Fruit fly (Drosophila melanogaster) whole organism, embryonic: Measurements from ENCODE around the gene CG13896.

Experiments
- Adf1 ChIP-seq: fragments of 200-800 bp; sonication (Bioruptor generic); IDR thresholded peaks from 2 replicates; pipeline ENCODE4 v1.3.6; 2022; ENCODE audit warnings: missing biosample characterization, missing genetic modification characterization
- Asciz ChIP-seq: fragments of 200-800 bp; sonication (Bioruptor generic); optimal IDR thresholded peaks from 2 replicates; lab custom pipeline; 2017; ENCODE audit warnings: missing biosample characterization, mild to moderate bottlenecking, missing genetic modification characterization, missing genetic modification reagents
- Atf3 ChIP-seq: fragments of 200-800 bp; sonication (Bioruptor generic); optimal IDR thresholded peaks from 3 replicates; lab custom pipeline; 2016; ENCODE audit warnings: missing biosample characterization, missing genetic modification characterization
- CG10267 ChIP-seq: fragments of 200-800 bp; sonication (Bioruptor generic); optimal IDR thresholded peaks from 2 replicates; lab custom pipeline; 2018; ENCODE audit warnings: missing biosample characterization, mild to moderate bottlenecking, missing genetic modification characterization, moderate library complexity
- CG12155 ChIP-seq: fragments of 200-800 bp; sonication (Bioruptor generic); optimal IDR thresholded peaks from 3 replicates; lab custom pipeline; 2016; ENCODE audit warnings: missing biosample characterization, missing genetic modification characterization
- CG1233 ChIP-seq: fragments of 200-800 bp; sonication (Bioruptor generic); optimal IDR thresholded peaks from 4 replicates; lab custom pipeline; 2018; ENCODE audit warnings: missing biosample characterization, mild to moderate bottlenecking, missing genetic modification characterization
- CG15601 ChIP-seq: fragments of 200-800 bp; sonication (Bioruptor generic); optimal IDR thresholded peaks from 3 replicates; lab custom pipeline; 2019; ENCODE audit warnings: missing biosample characterization, mild to moderate bottlenecking, missing genetic modification characterization, moderate library complexity
- CG17186 ChIP-seq: fragments of 200-800 bp; sonication (Bioruptor generic); optimal IDR thresholded peaks from 3 replicates; lab custom pipeline; 2017; ENCODE audit warnings: missing biosample characterization, missing genetic modification reagents, missing genetic modification characterization
- CG32772 ChIP-seq: fragments of 200-800 bp; sonication (Bioruptor generic); IDR thresholded peaks from 2 replicates; pipeline ENCODE4 v1.3.6; 2022; ENCODE audit warnings: missing biosample characterization, missing genetic modification characterization
- CG34376 ChIP-seq: fragments of 200-800 bp; sonication (Bioruptor generic); optimal IDR thresholded peaks from 2 replicates; lab custom pipeline; 2018; ENCODE audit warnings: missing biosample characterization, mild to moderate bottlenecking, missing genetic modification characterization
- CG4404 ChIP-seq: fragments of 200-800 bp; sonication (Bioruptor generic); IDR thresholded peaks from 2 replicates; pipeline ENCODE4 v1.3.6; 2022; ENCODE audit warnings: missing biosample characterization, missing genetic modification characterization
- CG6654 ChIP-seq: fragments of 200-800 bp; sonication (Bioruptor generic); optimal IDR thresholded peaks from 2 replicates; lab custom pipeline; 2017; ENCODE audit warnings: missing biosample characterization, mild to moderate bottlenecking, missing genetic modification characterization
- CG6683 ChIP-seq: fragments of 200-800 bp; sonication (Bioruptor generic); optimal IDR thresholded peaks from 2 replicates; lab custom pipeline; 2017; ENCODE audit warnings: missing biosample characterization, mild to moderate bottlenecking, missing genetic modification characterization, missing genetic modification reagents
- CG6689 ChIP-seq: fragments of 200-800 bp; sonication (Bioruptor generic); IDR thresholded peaks from 2 replicates; pipeline ENCODE4 v1.3.6; 2022; ENCODE audit warnings: missing biosample characterization, missing genetic modification characterization
- CG8290 ChIP-seq, 3 experiments: fragments of 200-800 bp; sonication (Bioruptor generic); optimal IDR thresholded peaks; 2 replicates each; lab custom pipeline; 2016 to 2019; ENCODE audit warnings: missing biosample characterization in 3 of 3, missing genetic modification characterization in 3 of 3, mild to moderate bottlenecking in 2 of 3, moderate library complexity in 1 of 3
- CG8924 ChIP-seq: fragments of 200-800 bp; optimal IDR thresholded peaks from 3 replicates; lab custom pipeline; 2019; ENCODE audit warnings: missing biosample characterization, mild to moderate bottlenecking, missing genetic modification characterization, moderate library complexity
- D ChIP-seq, 2 experiments: fragments of 200-800 bp in 1 of 2; fragments of >200 bp in 1 of 2; sonication (Bioruptor generic) in 1 of 2; optimal IDR thresholded peaks; 2 replicates in 1 of 2; 3 replicates in 1 of 2; lab custom pipeline; 2017; ENCODE audit warnings: mild to moderate bottlenecking in 1 of 2, missing biosample characterization in 1 of 2, missing genetic modification characterization in 1 of 2, missing genetic modification reagents in 1 of 2
- Elba2 ChIP-seq: fragments of 200-800 bp; sonication (Bioruptor generic); optimal IDR thresholded peaks from 3 replicates; lab custom pipeline; 2016; ENCODE audit warnings: missing biosample characterization, missing genetic modification characterization
- Hr39 ChIP-seq: fragments of >200 bp; optimal IDR thresholded peaks from 2 replicates; lab custom pipeline; 2017
- Meics ChIP-seq: fragments of 200-800 bp; sonication (Bioruptor generic); optimal IDR thresholded peaks from 2 replicates; lab custom pipeline; 2017; ENCODE audit warnings: missing biosample characterization, mild to moderate bottlenecking, missing genetic modification characterization
- Ptx1 ChIP-seq: fragments of 200-800 bp; sonication (Bioruptor generic); IDR thresholded peaks from 2 replicates; pipeline ENCODE4 v1.3.6; 2022; ENCODE audit warnings: missing biosample characterization, missing genetic modification characterization
- Taf1 ChIP-seq: fragments of 200-800 bp; sonication (Bioruptor generic); IDR thresholded peaks from 2 replicates; pipeline ENCODE4 v1.3.6; 2022; ENCODE audit warnings: missing biosample characterization, missing genetic modification characterization
- Usf ChIP-seq: fragments of 200-800 bp; sonication (Bioruptor generic); optimal IDR thresholded peaks from 2 replicates; lab custom pipeline; 2017; ENCODE audit warnings: missing genotype, missing biosample characterization, missing genetic modification characterization
- Xrp1 ChIP-seq: fragments of 200-800 bp; sonication (Bioruptor generic); IDR thresholded peaks from 2 replicates; pipeline ENCODE4 v1.3.6; 2022; ENCODE audit warnings: missing biosample characterization, missing genetic modification characterization
- aop ChIP-seq: fragments of 200-800 bp; sonication (Bioruptor generic); IDR thresholded peaks from 2 replicates; pipeline ENCODE4 v1.3.6; 2022; ENCODE audit warnings: missing biosample characterization, missing genetic modification characterization
- bigmax ChIP-seq: fragments of 200-800 bp; sonication (Bioruptor generic); optimal IDR thresholded peaks from 2 replicates; lab custom pipeline; 2018; ENCODE audit warnings: missing biosample characterization, mild to moderate bottlenecking, missing genetic modification characterization
- btn ChIP-seq: fragments of 200-800 bp; sonication (Bioruptor generic); optimal IDR thresholded peaks from 2 replicates; lab custom pipeline; 2016; ENCODE audit warnings: missing biosample characterization, missing genetic modification characterization
- da ChIP-seq: fragments of 200-800 bp; sonication (Bioruptor generic); optimal IDR thresholded peaks from 2 replicates; lab custom pipeline; 2016; ENCODE audit warnings: missing biosample characterization, missing genetic modification characterization
- dm ChIP-seq: fragments of 200-800 bp; sonication (Bioruptor generic); optimal IDR thresholded peaks from 3 replicates; lab custom pipeline; 2016; ENCODE audit warnings: missing biosample characterization, missing genetic modification characterization
- dmrt99B ChIP-seq: fragments of 200-800 bp; sonication (Bioruptor generic); optimal IDR thresholded peaks from 2 replicates; lab custom pipeline; 2018; ENCODE audit warnings: missing biosample characterization, mild to moderate bottlenecking, missing genetic modification characterization, moderate library complexity
- dpn ChIP-seq, 2 experiments: fragments of 200-800 bp; sonication (Bioruptor generic); optimal IDR thresholded peaks; 3 replicates each; lab custom pipeline; 2016; ENCODE audit warnings: missing biosample characterization in 2 of 2, missing genetic modification characterization in 2 of 2
- fu2 ChIP-seq: fragments of 200-800 bp; sonication (Bioruptor generic); optimal IDR thresholded peaks from 2 replicates; lab custom pipeline; 2016; ENCODE audit warnings: missing biosample characterization, missing genetic modification characterization
- gcm2 ChIP-seq: fragments of 200-800 bp; sonication (Bioruptor generic); optimal IDR thresholded peaks from 2 replicates; lab custom pipeline; 2016; ENCODE audit warnings: missing biosample characterization, missing genetic modification characterization
- grau ChIP-seq: fragments of 200-800 bp; optimal IDR thresholded peaks from 3 replicates; lab custom pipeline; 2019; ENCODE audit warnings: missing biosample characterization, mild to moderate bottlenecking, missing genetic modification characterization, moderate library complexity
- hb ChIP-seq: fragments of 200-800 bp; sonication (Bioruptor generic); IDR thresholded peaks from 3 replicates; pipeline ENCODE4 v1.3.6; 2022; ENCODE audit warnings: missing biosample characterization, missing genetic modification characterization; ENCODE audit not compliant: partially characterized antibody
- hkb ChIP-seq, 2 experiments: fragments of 200-800 bp in 1 of 2; fragments of >200 bp in 1 of 2; sonication (Bioruptor generic) in 1 of 2; IDR thresholded peaks in 1 of 2; optimal IDR thresholded peaks in 1 of 2; 2 replicates each; pipeline versions ENCODE4 v1.3.6 to Lab custom; 2017 to 2022; ENCODE audit warnings: missing biosample characterization in 1 of 2, missing genetic modification characterization in 1 of 2
- insv ChIP-seq, 2 experiments: fragments of 200-800 bp; sonication (Bioruptor generic); optimal IDR thresholded peaks; 3 replicates each; lab custom pipeline; 2016 to 2018; ENCODE audit warnings: missing biosample characterization in 2 of 2, missing genetic modification characterization in 2 of 2
- jumu ChIP-seq: fragments of 200-800 bp; sonication (Bioruptor generic); optimal IDR thresholded peaks from 3 replicates; lab custom pipeline; 2016; ENCODE audit warnings: missing biosample characterization, missing genetic modification characterization
- mam ChIP-seq: fragments of 200-800 bp; sonication (Bioruptor generic); optimal IDR thresholded peaks from 3 replicates; lab custom pipeline; 2016; ENCODE audit warnings: missing biosample characterization, missing genetic modification characterization
- p53 ChIP-seq: fragments of 200-800 bp; sonication (Bioruptor generic); optimal IDR thresholded peaks from 2 replicates; lab custom pipeline; 2016; ENCODE audit warnings: missing biosample characterization, missing genetic modification characterization
- prd ChIP-seq, 3 experiments: fragments of >200 bp in 2 of 3; fragments of 200-800 bp in 1 of 3; sonication (Bioruptor generic) in 1 of 3; optimal IDR thresholded peaks in 2 of 3; IDR thresholded peaks in 1 of 3; 2 replicates in 2 of 3; 3 replicates in 1 of 3; pipeline versions ENCODE4 v1.3.6 to Lab custom; 2017 to 2022; ENCODE audit warnings: missing biosample characterization in 1 of 3, missing genetic modification characterization in 1 of 3
- row ChIP-seq: fragments of 200-800 bp; sonication (Bioruptor generic); IDR thresholded peaks from 3 replicates; pipeline ENCODE4 v1.3.6; 2022; ENCODE audit warnings: missing biosample characterization, missing genetic modification characterization
- stwl ChIP-seq: fragments of 200-800 bp; sonication (Bioruptor generic); optimal IDR thresholded peaks from 3 replicates; lab custom pipeline; 2018; ENCODE audit warnings: missing biosample characterization, mild to moderate bottlenecking, missing genetic modification characterization, moderate library complexity
- tap ChIP-seq: fragments of 200-800 bp; optimal IDR thresholded peaks from 3 replicates; lab custom pipeline; 2019; ENCODE audit warnings: missing biosample characterization, mild to moderate bottlenecking, missing genetic modification characterization, moderate library complexity
- tll ChIP-seq, 2 experiments: fragments of 200-800 bp in 1 of 2; fragments of >200 bp in 1 of 2; sonication (Bioruptor generic) in 1 of 2; optimal IDR thresholded peaks; 2 replicates each; lab custom pipeline; 2017 to 2019; ENCODE audit warnings: missing biosample characterization in 2 of 2, missing genetic modification characterization in 2 of 2, mild to moderate bottlenecking in 1 of 2, moderate library complexity in 1 of 2
- twi ChIP-seq: fragments of 200-800 bp; optimal IDR thresholded peaks from 2 replicates; lab custom pipeline; 2019; ENCODE audit warnings: missing biosample characterization, mild to moderate bottlenecking, missing genetic modification characterization, moderate library complexity
- yki ChIP-seq: fragments of >200 bp; optimal IDR thresholded peaks from 3 replicates; lab custom pipeline; 2018
- zen ChIP-seq: fragments of 200-800 bp; sonication (Bioruptor generic); optimal IDR thresholded peaks from 3 replicates; lab custom pipeline; 2018; ENCODE audit warnings: missing biosample characterization, mild to moderate bottlenecking, missing genetic modification characterization, moderate library complexity
- zf30C ChIP-seq: fragments of 200-800 bp; sonication (Bioruptor generic); optimal IDR thresholded peaks from 3 replicates; lab custom pipeline; 2018; ENCODE audit warnings: missing biosample characterization, mild to moderate bottlenecking, missing genetic modification characterization

Gene CG13896

dm6 chr3L:722386-722785, 10.7 kb upstream of the CG13896 start (continued):
- TF ChIP-seq gcm2 (GFP tag; lab: Kevin White, UChicago) (no peak), hb (peak; percentile 36; the same call in 1 of the 3 replicates), stwl (tag; lab: Kevin White, UChicago) (no peak), dmrt99B (tag; lab: Kevin White, UChicago) (peak; percentile 43), prd (optimal IDR thresholded peaks at IDR 0.05; lab: Kevin White, UChicago) (no peak), prd (GFP tag; IDR thresholded peaks at IDR 0.05; lab: Robert Waterston, UW) (peak; percentile 56), hkb (optimal IDR thresholded peaks at IDR 0.05; lab: Kevin White, UChicago) (no peak), hkb (GFP tag; IDR thresholded peaks at IDR 0.05; lab: Robert Waterston, UW) (peak; percentile 41; the same call in 1 of the 2 replicates)

dm6 chr3L:721863-722262, 10.2 kb upstream of the CG13896 start:
- no peak for TF ChIP-seq Meics
- no peak for TF ChIP-seq insv (GFP tag; optimal IDR thresholded peaks at IDR 0.05; lab: Kevin White, UChicago)
- TF ChIP-seq Elba2: no peak
- TF ChIP-seq tap (tag; lab: Kevin White, UChicago): no peak
- TF ChIP-seq p53 (GFP tag; lab: Kevin White, UChicago): no peak
- TF ChIP-seq CG12155: no peak
- no peak for TF ChIP-seq bigmax (GFP tag; lab: Kevin White, UChicago)
- TF ChIP-seq twi: no peak
- no peak for TF ChIP-seq dm (GFP tag; lab: Kevin White, UChicago)
- no peak for TF ChIP-seq tll (GFP tag; optimal IDR thresholded peaks at IDR 0.05; lab: Kevin White, UChicago)
- TF ChIP-seq Hr39: no peak
- TF ChIP-seq Adf1 (GFP tag; lab: Robert Waterston, UW): no peak
- no peak for TF ChIP-seq CG8924 (tag; lab: Kevin White, UChicago)
- TF ChIP-seq D (optimal IDR thresholded peaks at IDR 0.05; lab: Kevin White, UChicago): no peak
- TF ChIP-seq D (GFP tag; optimal IDR thresholded peaks at IDR 0.05; lab: Kevin White, UChicago): no peak
- TF ChIP-seq CG32772 (GFP tag; lab: Robert Waterston, UW): no peak
- TF ChIP-seq jumu: no peak
- no peak for TF ChIP-seq btn
- TF ChIP-seq CG6689 (GFP tag; lab: Robert Waterston, UW): no peak
- TF ChIP-seq da (GFP tag; lab: Kevin White, UChicago): no peak
- TF ChIP-seq CG15601 (tag; lab: Kevin White, UChicago): peak; percentile 11
- peak; percentile 28; the same call in 1 of the 3 replicates for TF ChIP-seq row (GFP tag; lab: Robert Waterston, UW)
- TF ChIP-seq CG10267 (tag; lab: Kevin White, UChicago): no peak
- TF ChIP-seq zen (tag; lab: Kevin White, UChicago): no peak
- TF ChIP-seq CG6654: no peak
- no peak for TF ChIP-seq CG34376 (GFP tag; lab: Kevin White, UChicago)
- TF ChIP-seq Atf3 (GFP tag; lab: Kevin White, UChicago): no peak
- peak; percentile 1 for TF ChIP-seq Asciz (GFP tag; lab: Kevin White, UChicago)
- no peak for TF ChIP-seq dpn (GFP tag; optimal IDR thresholded peaks at IDR 0.05; lab: Kevin White, UChicago)
- no peak for TF ChIP-seq yki
- no peak for TF ChIP-seq CG8290 (GFP tag; optimal IDR thresholded peaks at IDR 0.05; lab: Kevin White, UChicago)
- TF ChIP-seq CG8290 (tag; optimal IDR thresholded peaks at IDR 0.05; lab: Kevin White, UChicago): no peak
- TF ChIP-seq zf30C (GFP tag; lab: Kevin White, UChicago): peak; percentile 40
- no peak for TF ChIP-seq CG17186 (GFP tag; lab: Kevin White, UChicago)
- TF ChIP-seq CG4404 (GFP tag; lab: Robert Waterston, UW): no peak
- TF ChIP-seq CG1233 (GFP tag; lab: Kevin White, UChicago): no peak
- no peak for TF ChIP-seq CG6683
- TF ChIP-seq mam (GFP tag; lab: Kevin White, UChicago): no peak
- TF ChIP-seq Taf1 (GFP tag; lab: Robert Waterston, UW): no peak
- TF ChIP-seq Xrp1 (GFP tag; lab: Robert Waterston, UW): peak; percentile 37; the same call in 1 of the 2 replicates
- TF ChIP-seq grau: no peak
- no peak for TF ChIP-seq aop (GFP tag; lab: Robert Waterston, UW)
- TF ChIP-seq Ptx1 (GFP tag; lab: Robert Waterston, UW): peak; percentile 8; the same call in 1 of the 2 replicates
- no peak for TF ChIP-seq Usf (GFP tag; lab: Kevin White, UChicago)
- no peak for TF ChIP-seq fu2
